Fruit fly (Drosophila melanogaster) whole organism, prepupa: ENCODE data around the gene CG13901.

Source experiments
- Blimp-1 ChIP-seq: fragments of 200-800 bp; sonication (Bioruptor generic); optimal IDR thresholded peaks from 3 replicates; lab custom pipeline; 2017; ENCODE audit warnings: missing biosample characterization, missing genetic modification characterization, mild to moderate bottlenecking, moderate library complexity, missing genetic modification reagents
- CG10631 ChIP-seq: fragments of 200-800 bp; sonication (Bioruptor generic); optimal IDR thresholded peaks from 2 replicates; lab custom pipeline; 2016; ENCODE audit warnings: missing biosample characterization, missing genetic modification characterization
- CG11294 ChIP-seq: fragments of 200-800 bp; sonication (Bioruptor generic); IDR thresholded peaks from 2 replicates; pipeline ENCODE4 v1.3.6; 2022; ENCODE audit warnings: missing biosample characterization, missing genetic modification characterization
- CG11762 ChIP-seq: fragments of 200-800 bp; sonication (Bioruptor generic); optimal IDR thresholded peaks from 3 replicates; lab custom pipeline; 2016; ENCODE audit warnings: missing biosample characterization, missing genetic modification characterization; ENCODE audit not compliant: insufficient read depth
- CG1621 ChIP-seq: fragments of 200-800 bp; sonication (Bioruptor generic); optimal IDR thresholded peaks from 3 replicates; lab custom pipeline; 2018; ENCODE audit warnings: missing biosample characterization, mild to moderate bottlenecking, missing genetic modification characterization
- CG16779 ChIP-seq: fragments of 200-800 bp; sonication (Bioruptor generic); optimal IDR thresholded peaks from 3 replicates; lab custom pipeline; 2017; ENCODE audit warnings: missing biosample characterization, mild to moderate bottlenecking, missing genetic modification characterization
- CG3032 ChIP-seq: fragments of 200-800 bp; optimal IDR thresholded peaks from 2 replicates; lab custom pipeline; 2019; ENCODE audit warnings: missing biosample characterization, mild to moderate bottlenecking, missing genetic modification characterization, moderate library complexity
- CG32006 ChIP-seq: fragments of 200-800 bp; sonication (Bioruptor generic); optimal IDR thresholded peaks from 3 replicates; lab custom pipeline; 2017; ENCODE audit warnings: missing biosample characterization, mild to moderate bottlenecking, missing genetic modification characterization
- CG34406 ChIP-seq: fragments of 200-800 bp; sonication (Bioruptor generic); optimal IDR thresholded peaks from 3 replicates; lab custom pipeline; 2016; ENCODE audit warnings: missing biosample characterization, missing genetic modification characterization
- CG3919 ChIP-seq: fragments of 200-800 bp; sonication (Bioruptor generic); optimal IDR thresholded peaks from 3 replicates; lab custom pipeline; 2016; ENCODE audit warnings: missing biosample characterization, missing genetic modification characterization
- CG6276 ChIP-seq: fragments of 200-800 bp; sonication (Bioruptor generic); optimal IDR thresholded peaks from 2 replicates; lab custom pipeline; 2017; ENCODE audit warnings: missing biosample characterization, mild to moderate bottlenecking, missing genetic modification characterization
- CG6792 ChIP-seq: fragments of 200-800 bp; sonication (Bioruptor generic); optimal IDR thresholded peaks from 3 replicates; lab custom pipeline; 2016; ENCODE audit warnings: missing biosample characterization, missing genetic modification characterization
- CG6808 ChIP-seq: fragments of 200-800 bp; sonication (Bioruptor generic); optimal IDR thresholded peaks from 3 replicates; lab custom pipeline; 2017; ENCODE audit warnings: missing biosample characterization, missing genetic modification characterization, mild to moderate bottlenecking, moderate library complexity, missing genetic modification reagents
- CG6854 ChIP-seq: fragments of 200-800 bp; sonication (Bioruptor generic); optimal IDR thresholded peaks from 2 replicates; lab custom pipeline; 2017; ENCODE audit warnings: missing biosample characterization, mild to moderate bottlenecking, missing genetic modification characterization
- CG7368 ChIP-seq: fragments of 200-800 bp; sonication (Bioruptor generic); optimal IDR thresholded peaks from 3 replicates; lab custom pipeline; 2016; ENCODE audit warnings: missing biosample characterization, missing genetic modification characterization
- CG8119 ChIP-seq: fragments of 200-800 bp; sonication (Bioruptor generic); IDR thresholded peaks from 3 replicates; pipeline ENCODE4 v1.3.6; 2022; ENCODE audit warnings: missing biosample characterization, missing genetic modification characterization
- CG8319 ChIP-seq: fragments of 200-800 bp; sonication (Bioruptor generic); optimal IDR thresholded peaks from 3 replicates; lab custom pipeline; 2016; ENCODE audit warnings: missing biosample characterization, missing genetic modification characterization
- CG9139 ChIP-seq: fragments of 200-800 bp; sonication (Bioruptor generic); optimal IDR thresholded peaks from 3 replicates; lab custom pipeline; 2017; ENCODE audit warnings: missing biosample characterization, mild to moderate bottlenecking, missing genetic modification characterization
- Eip78C ChIP-seq: fragments of 200-800 bp; sonication (Bioruptor generic); peaks from one replicate; lab custom pipeline; 2016; ENCODE audit warnings: missing biosample characterization, missing genetic modification characterization
- Eip93F ChIP-seq: fragments of 200-800 bp; sonication (Bioruptor generic); optimal IDR thresholded peaks from 2 replicates; lab custom pipeline; 2016; ENCODE audit warnings: missing biosample characterization, mild to moderate bottlenecking, missing genetic modification characterization
- Ets21C ChIP-seq: fragments of 200-800 bp; sonication (Bioruptor generic); optimal IDR thresholded peaks from 3 replicates; lab custom pipeline; 2016; ENCODE audit warnings: missing biosample characterization, missing genetic modification characterization
- Gug ChIP-seq: fragments of 200-800 bp; sonication (Bioruptor generic); IDR thresholded peaks from 2 replicates; pipeline ENCODE4 v1.3.6; 2022; ENCODE audit warnings: missing biosample characterization, missing genetic modification characterization
- Hr38 ChIP-seq: sonication (Bioruptor generic); optimal IDR thresholded peaks from 2 replicates; lab custom pipeline; 2016; ENCODE audit warnings: missing biosample characterization, missing genetic modification characterization
- Hr4 ChIP-seq: fragments of 200-800 bp; sonication (Bioruptor generic); optimal IDR thresholded peaks from 3 replicates; lab custom pipeline; 2016; ENCODE audit warnings: missing biosample characterization, missing genetic modification characterization
- Met ChIP-seq: fragments of 200-800 bp; sonication (Bioruptor generic); optimal IDR thresholded peaks from 3 replicates; lab custom pipeline; 2016; ENCODE audit warnings: missing biosample characterization, missing genetic modification characterization
- Smox ChIP-seq: fragments of 200-800 bp; sonication (Bioruptor generic); optimal IDR thresholded peaks from 3 replicates; lab custom pipeline; 2016; ENCODE audit warnings: missing biosample characterization, missing genetic modification characterization
- Sox14 ChIP-seq: fragments of 200-800 bp; sonication (Bioruptor generic); optimal IDR thresholded peaks from 3 replicates; lab custom pipeline; 2016; ENCODE audit warnings: missing biosample characterization, missing genetic modification characterization
- achi ChIP-seq: fragments of 200-800 bp; sonication (Bioruptor generic); optimal IDR thresholded peaks from 3 replicates; lab custom pipeline; 2016; ENCODE audit warnings: missing biosample characterization, missing genetic modification characterization
- acj6 ChIP-seq: fragments of 200-800 bp; sonication (Bioruptor generic); optimal IDR thresholded peaks from 3 replicates; lab custom pipeline; 2016; ENCODE audit warnings: missing biosample characterization, missing genetic modification characterization
- cyc ChIP-seq: fragments of 200-800 bp; sonication (Bioruptor generic); optimal IDR thresholded peaks from 3 replicates; lab custom pipeline; 2016; ENCODE audit warnings: missing biosample characterization, missing genetic modification characterization
- dac ChIP-seq: fragments of 200-800 bp; sonication (Bioruptor generic); optimal IDR thresholded peaks from 2 replicates; lab custom pipeline; 2017; ENCODE audit warnings: missing biosample characterization, mild to moderate bottlenecking, missing genetic modification characterization
- dsx ChIP-seq: fragments of 200-800 bp; optimal IDR thresholded peaks from 3 replicates; lab custom pipeline; 2019; ENCODE audit warnings: missing biosample characterization, mild to moderate bottlenecking, missing genetic modification characterization, moderate library complexity; ENCODE audit not compliant: poor library complexity, severe bottlenecking
- eg ChIP-seq: fragments of 200-800 bp; sonication (Bioruptor generic); IDR thresholded peaks from 3 replicates; pipeline ENCODE4 v1.3.6; 2022; ENCODE audit warnings: missing biosample characterization, missing genetic modification characterization
- fd59A ChIP-seq: fragments of 200-800 bp; sonication (Bioruptor generic); optimal IDR thresholded peaks from 2 replicates; lab custom pipeline; 2017; ENCODE audit warnings: missing biosample characterization, mild to moderate bottlenecking, missing genetic modification characterization, missing genetic modification reagents
- fd85E ChIP-seq: fragments of 200-800 bp; sonication (Bioruptor generic); optimal IDR thresholded peaks from 3 replicates; lab custom pipeline; 2016; ENCODE audit warnings: missing biosample characterization, missing genetic modification characterization
- lz ChIP-seq: fragments of 200-800 bp; sonication (Bioruptor generic); optimal IDR thresholded peaks from 3 replicates; lab custom pipeline; 2016; ENCODE audit warnings: missing biosample characterization, missing genetic modification characterization
- pdm3 ChIP-seq: fragments of 200-800 bp; sonication (Bioruptor generic); optimal IDR thresholded peaks from 3 replicates; lab custom pipeline; 2016; ENCODE audit warnings: missing biosample characterization, missing genetic modification characterization
- salr ChIP-seq, 2 experiments: fragments of 200-800 bp; sonication (Bioruptor generic); optimal IDR thresholded peaks; 3 replicates each; lab custom pipeline; 2016 to 2018; ENCODE audit warnings: missing biosample characterization in 2 of 2, missing genetic modification characterization in 2 of 2, mild to moderate bottlenecking in 1 of 2
- spab ChIP-seq: fragments of 200-800 bp; sonication (Bioruptor generic); optimal IDR thresholded peaks from 2 replicates; lab custom pipeline; 2017; ENCODE audit warnings: missing biosample characterization, mild to moderate bottlenecking, missing genetic modification characterization, missing genetic modification reagents
- ss ChIP-seq, 2 experiments: fragments of 200-800 bp; sonication (Bioruptor generic); optimal IDR thresholded peaks; 2 replicates in 1 of 2; 3 replicates in 1 of 2; lab custom pipeline; 2017 to 2018; ENCODE audit warnings: mild to moderate bottlenecking in 2 of 2, missing biosample characterization in 2 of 2, missing genetic modification characterization in 2 of 2, moderate library complexity in 1 of 2
- svp ChIP-seq: fragments of 200-800 bp; sonication (Bioruptor generic); peaks from one replicate; lab custom pipeline; 2016; ENCODE audit warnings: missing biosample characterization, missing genetic modification characterization
- topi ChIP-seq: fragments of 200-800 bp; sonication (Bioruptor generic); optimal IDR thresholded peaks from 3 replicates; lab custom pipeline; 2016; ENCODE audit warnings: missing biosample characterization, missing genetic modification characterization
- vri ChIP-seq: fragments of 200-800 bp; sonication (Bioruptor generic); optimal IDR thresholded peaks from 3 replicates; lab custom pipeline; 2016; ENCODE audit warnings: missing biosample characterization, mild to moderate bottlenecking, missing genetic modification characterization

CG13901 gene

dm6 chr3L:804557-805260 lies 32.9 kb downstream of the CG13901 start (continued):
- peak; percentile 79 for TF ChIP-seq svp (GFP tag; lab: Kevin White, UChicago)
- TF ChIP-seq dsx (GFP tag; lab: Kevin White, UChicago) = no peak
- no peak for TF ChIP-seq eg (GFP tag; lab: Robert Waterston, UW)
- TF ChIP-seq CG8319 = no peak
- peak; percentile 57 for TF ChIP-seq CG3919
- no peak for TF ChIP-seq Gug (GFP tag; lab: Robert Waterston, UW)
- no peak for TF ChIP-seq Blimp-1
- peak; percentile 45 for TF ChIP-seq topi (GFP tag; lab: Kevin White, UChicago)
- peak; percentile 61 for TF ChIP-seq pdm3 (GFP tag; lab: Kevin White, UChicago)
- no peak for TF ChIP-seq CG11294 (GFP tag; lab: Robert Waterston, UW)
- TF ChIP-seq Ets21C = no peak
- peak; percentile 45 for TF ChIP-seq lz (GFP tag; lab: Kevin White, UChicago)
- no peak for TF ChIP-seq Hr38
- TF ChIP-seq Sox14 = peak; percentile 42
- peak; percentile 29 for TF ChIP-seq CG10631 (GFP tag; lab: Kevin White, UChicago)

dm6 chr3L:803951-804350 lies 33.7 kb downstream of the CG13901 start, which contains the start of gene CG13898:
CG13898 (minus strand) TSS chr3L:804051.
- TF ChIP-seq Eip78C (GFP tag; lab: Kevin White, UChicago) (peak; percentile 64), CG10631 (GFP tag; lab: Kevin White, UChicago) (no peak), spab (GFP tag; lab: Kevin White, UChicago) (no peak)

- TF ChIP-seq Hr38 (peak; percentile 85), Smox (GFP tag; lab: Kevin White, UChicago) (peak; percentile 98), CG9139 (peak; percentile 84), Gug (GFP tag; lab: Robert Waterston, UW) (peak; percentile 89), Blimp-1 (peak; percentile 90), Eip78C (GFP tag; lab: Kevin White, UChicago) (peak; percentile 98), CG6808 (peak; percentile 84), salr (GFP tag; optimal IDR thresholded peaks at IDR 0.05; lab: Kevin White, UChicago) (peak; percentile 75 to 96), cyc (GFP tag; lab: Kevin White, UChicago) (peak; percentile 99), lz (GFP tag; lab: Kevin White, UChicago) (peak; percentile 99), CG32006 (GFP tag; lab: Kevin White, UChicago) (peak; percentile 89), CG1621 (tag; lab: Kevin White, UChicago) (peak; percentile 97), Met (GFP tag; lab: Kevin White, UChicago) (peak; percentile 99), achi (GFP tag; lab: Kevin White, UChicago) (peak; percentile 95), CG6792 (GFP tag; lab: Kevin White, UChicago) (peak; percentile 98), Hr4 (GFP tag; lab: Kevin White, UChicago) (peak; percentile 95), acj6 (peak; percentile 98), fd85E (GFP tag; lab: Kevin White, UChicago) (peak; percentile 90), CG3919 (peak; percentile 97), CG6854 (peak; percentile 97), Ets21C (peak; percentile 98), CG11762 (GFP tag; lab: Kevin White, UChicago) (peak; percentile 93), CG6276 (GFP tag; lab: Kevin White, UChicago) (peak; percentile 84), pdm3 (GFP tag; lab: Kevin White, UChicago) (peak; percentile 98), topi (GFP tag; lab: Kevin White, UChicago) (peak; percentile 98), dac (GFP tag; lab: Kevin White, UChicago) (peak; percentile 86), Sox14 (peak; percentile 98), CG16779 (tag; lab: Kevin White, UChicago) (peak; percentile 88), CG34406 (GFP tag; lab: Kevin White, UChicago) (peak; percentile 96), Eip93F (GFP tag; lab: Kevin White, UChicago) (peak; percentile 96), CG8119 (GFP tag; lab: Robert Waterston, UW) (peak; percentile 95), CG3032 (tag; lab: Kevin White, UChicago) (peak; percentile 93), fd59A (GFP tag; lab: Kevin White, UChicago) (peak; percentile 95), dsx (GFP tag; lab: Kevin White, UChicago) (peak; percentile 92), spab (GFP tag; lab: Kevin White, UChicago) (peak; percentile 91), CG7368 (GFP tag; lab: Kevin White, UChicago) (peak; percentile 97), vri (GFP tag; lab: Kevin White, UChicago) (peak; percentile 96), CG8319 (peak; percentile 96), ss (GFP tag; optimal IDR thresholded peaks at IDR 0.05; lab: Kevin White, UChicago) (peak; percentile 91 to 92)
Observed at dm6 chr3L:802700-803273, 34.8 kb downstream of the CG13901 start.
